Worm (Caenorhabditis elegans): ENCODE data around the gene R02D5.24.
A peak's percentile ranks its signal among the peaks of the same experiment; 100 is the strongest.

The R02D5.24 gene

ce11 chrV:14523105-14523504 lies 22.0 kb downstream of the R02D5.24 start, which contains the start of gene C53A5.2:
Gene C53A5.2, minus strand, starts transcription at chrV:14523205.
- TF ChIP-seq ama-1 (optimal IDR thresholded peaks at IDR 0.05) (no peak), scrt-1 (GFP tag; IDR thresholded peaks at IDR 0.05) (no peak), flt-1 (GFP tag; IDR thresholded peaks at IDR 0.05) (no peak), tra-4 (tag; optimal IDR thresholded peaks at IDR 0.05) (no peak)

ce11 chrV:14523788-14524582 lies 22.8 kb downstream of the R02D5.24 start, which contains the start of gene ril-1:
Gene ril-1, minus strand, starts transcription at chrV:14524129.
- TF ChIP-seq ama-1 (optimal IDR thresholded peaks at IDR 0.05) (no peak), tbx-37 (GFP tag; conservative IDR thresholded peaks at IDR 0.05) (no peak; the same call in 1 of the 2 replicates), aly-1 (tag; optimal IDR thresholded peaks at IDR 0.05) (no peak), F13C5.2 (tag; optimal IDR thresholded peaks at IDR 0.05) (peak; percentile 51), B0310.2 (tag; optimal IDR thresholded peaks at IDR 0.05) (no peak), pes-1 (GFP tag; IDR thresholded peaks at IDR 0.05) (no peak; the same call in 1 of the 2 replicates), tra-4 (tag; optimal IDR thresholded peaks at IDR 0.05) (no peak), ets-7 (tag; optimal IDR thresholded peaks at IDR 0.05) (no peak), ceh-36 (tag; optimal IDR thresholded peaks at IDR 0.05) (no peak), sea-1 (GFP tag; conservative IDR thresholded peaks at IDR 0.05) (0 out of 2 replicates have a peak, but pooled peaks have one; percentile 54), scrt-1 (GFP tag; IDR thresholded peaks at IDR 0.05) (no peak), hnd-1 (tag; optimal IDR thresholded peaks at IDR 0.05) (peak; percentile 8), ceh-13 (GFP tag; optimal IDR thresholded peaks at IDR 0.05) (peak; percentile 32), tbx-11 (GFP tag; IDR thresholded peaks at IDR 0.05) (no peak)

- TF ChIP-seq ceh-13 (GFP tag; optimal IDR thresholded peaks at IDR 0.05) = no peak
- no peak for TF ChIP-seq hmbx-1 (tag; optimal IDR thresholded peaks at IDR 0.05)
- no peak for TF ChIP-seq scrt-1 (GFP tag; IDR thresholded peaks at IDR 0.05)
- no peak for TF ChIP-seq pes-1 (GFP tag; IDR thresholded peaks at IDR 0.05)
- TF ChIP-seq hmg-4 (GFP tag; optimal IDR thresholded peaks at IDR 0.05) = no peak
- TF ChIP-seq sea-1 (GFP tag; conservative IDR thresholded peaks at IDR 0.05) = no peak
- no peak for TF ChIP-seq tbx-37 (GFP tag; conservative IDR thresholded peaks at IDR 0.05)
- TF ChIP-seq tbx-11 (GFP tag; IDR thresholded peaks at IDR 0.05) = no peak
- no peak for TF ChIP-seq tra-4 (tag; optimal IDR thresholded peaks at IDR 0.05)
- no peak for TF ChIP-seq ceh-36 (tag; optimal IDR thresholded peaks at IDR 0.05)
- no peak for TF ChIP-seq flt-1 (GFP tag; IDR thresholded peaks at IDR 0.05)
- TF ChIP-seq B0310.2 (tag; optimal IDR thresholded peaks at IDR 0.05) = no peak
Measured at ce11 chrV:14525089-14525488, 23.9 kb downstream of the R02D5.24 start, which contains the start of gene hda-1. Gene hda-1, plus strand, starts transcription at chrV:14525389.

ce11 chrV:14527210-14527609 lies 26.1 kb downstream of the R02D5.24 start:
- TF ChIP-seq hmbx-1 (tag; optimal IDR thresholded peaks at IDR 0.05) (no peak), aly-1 (tag; optimal IDR thresholded peaks at IDR 0.05) (no peak)

ce11 chrV:14530813-14531212 lies 29.7 kb downstream of the R02D5.24 start, which contains the start of gene kcnl-4:
Gene kcnl-4, plus strand, starts transcription at chrV:14531113.
- no peak for TF ChIP-seq sea-1 (GFP tag; conservative IDR thresholded peaks at IDR 0.05)
- TF ChIP-seq tbx-37 (GFP tag; conservative IDR thresholded peaks at IDR 0.05) = no peak
- TF ChIP-seq pes-1 (GFP tag; IDR thresholded peaks at IDR 0.05) = no peak
- TF ChIP-seq scrt-1 (GFP tag; IDR thresholded peaks at IDR 0.05) = no peak
- no peak for TF ChIP-seq flt-1 (GFP tag; IDR thresholded peaks at IDR 0.05)
- TF ChIP-seq tra-4 (tag; optimal IDR thresholded peaks at IDR 0.05) = no peak
- TF ChIP-seq tbx-11 (GFP tag; IDR thresholded peaks at IDR 0.05) = no peak
- TF ChIP-seq hnd-1 (tag; optimal IDR thresholded peaks at IDR 0.05) = no peak
- no peak for TF ChIP-seq hmg-4 (GFP tag; optimal IDR thresholded peaks at IDR 0.05)
- no peak for TF ChIP-seq ceh-13 (GFP tag; optimal IDR thresholded peaks at IDR 0.05)
- no peak for TF ChIP-seq B0310.2 (tag; optimal IDR thresholded peaks at IDR 0.05)
- TF ChIP-seq ceh-36 (tag; optimal IDR thresholded peaks at IDR 0.05) = no peak
- no peak for TF ChIP-seq hmbx-1 (tag; optimal IDR thresholded peaks at IDR 0.05)
- no peak for TF ChIP-seq F13C5.2 (tag; optimal IDR thresholded peaks at IDR 0.05)

ce11 chrV:14532374-14532773 lies 31.2 kb downstream of the R02D5.24 start:
- TF ChIP-seq ceh-36 (tag; optimal IDR thresholded peaks at IDR 0.05) (no peak), flt-1 (GFP tag; IDR thresholded peaks at IDR 0.05) (no peak), ceh-13 (GFP tag; optimal IDR thresholded peaks at IDR 0.05) (no peak), tra-4 (tag; optimal IDR thresholded peaks at IDR 0.05) (no peak)

ce11 chrV:14536274-14536673 lies 35.1 kb downstream of the R02D5.24 start, which contains the start of gene tag-191:
Gene tag-191, minus strand, starts transcription at chrV:14536374.
- TF ChIP-seq tbx-37 (GFP tag; conservative IDR thresholded peaks at IDR 0.05) = no peak
- no peak for TF ChIP-seq tbx-11 (GFP tag; IDR thresholded peaks at IDR 0.05)
- no peak for TF ChIP-seq scrt-1 (GFP tag; IDR thresholded peaks at IDR 0.05)
- TF ChIP-seq hnd-1 (tag; optimal IDR thresholded peaks at IDR 0.05) = no peak
- TF ChIP-seq flt-1 (GFP tag; IDR thresholded peaks at IDR 0.05) = no peak
- TF ChIP-seq ceh-13 (GFP tag; optimal IDR thresholded peaks at IDR 0.05) = no peak
- TF ChIP-seq ceh-36 (tag; optimal IDR thresholded peaks at IDR 0.05) = no peak
- no peak for TF ChIP-seq ama-1 (optimal IDR thresholded peaks at IDR 0.05)
- TF ChIP-seq aly-1 (tag; optimal IDR thresholded peaks at IDR 0.05) = no peak
- TF ChIP-seq tra-4 (tag; optimal IDR thresholded peaks at IDR 0.05) = no peak
- TF ChIP-seq F13C5.2 (tag; optimal IDR thresholded peaks at IDR 0.05) = no peak
- TF ChIP-seq pes-1 (GFP tag; IDR thresholded peaks at IDR 0.05) = no peak
- TF ChIP-seq hmg-4 (GFP tag; optimal IDR thresholded peaks at IDR 0.05) = no peak
- TF ChIP-seq B0310.2 (tag; optimal IDR thresholded peaks at IDR 0.05) = no peak

- TF ChIP-seq hmbx-1 (tag; optimal IDR thresholded peaks at IDR 0.05) (no peak), aly-1 (tag; optimal IDR thresholded peaks at IDR 0.05) (no peak), tbx-11 (GFP tag; IDR thresholded peaks at IDR 0.05) (no peak), flt-1 (GFP tag; IDR thresholded peaks at IDR 0.05) (no peak), ets-7 (tag; optimal IDR thresholded peaks at IDR 0.05) (no peak), ceh-36 (tag; optimal IDR thresholded peaks at IDR 0.05) (no peak), ceh-13 (GFP tag; optimal IDR thresholded peaks at IDR 0.05) (no peak), ama-1 (optimal IDR thresholded peaks at IDR 0.05) (no peak), hmg-4 (GFP tag; optimal IDR thresholded peaks at IDR 0.05) (no peak), B0310.2 (tag; optimal IDR thresholded peaks at IDR 0.05) (no peak), tra-4 (tag; optimal IDR thresholded peaks at IDR 0.05) (no peak), hnd-1 (tag; optimal IDR thresholded peaks at IDR 0.05) (no peak), sea-1 (GFP tag; conservative IDR thresholded peaks at IDR 0.05) (no peak), F13C5.2 (tag; optimal IDR thresholded peaks at IDR 0.05) (no peak), scrt-1 (GFP tag; IDR thresholded peaks at IDR 0.05) (no peak), pes-1 (GFP tag; IDR thresholded peaks at IDR 0.05) (no peak)
Measured at ce11 chrV:14539355-14539754, 38.2 kb downstream of the R02D5.24 start.

All from whole organism, early embryonic.